Worm (Caenorhabditis elegans) whole organism, early embryonic: ENCODE data around the gene sru-27.

ENCODE experiments used
- B0310.2 ChIP-seq: sonication (generic microtip); optimal IDR thresholded peaks from 2 replicates; lab custom pipeline; 2016; ENCODE audit warnings: mild to moderate bottlenecking, missing genetic modification characterization, missing compliant biosample characterization
- F13C5.2 ChIP-seq: sonication (generic microtip); optimal IDR thresholded peaks from 2 replicates; lab custom pipeline; 2017; ENCODE audit warnings: mild to moderate bottlenecking, missing genetic modification characterization, inconsistent platforms, missing compliant biosample characterization
- aly-1 ChIP-seq: sonication (generic microtip); optimal IDR thresholded peaks from 2 replicates; lab custom pipeline; 2016; ENCODE audit warnings: missing genetic modification characterization, missing compliant biosample characterization
- ama-1 ChIP-seq: fragments of 150-350 bp; optimal IDR thresholded peaks from 2 replicates; lab custom pipeline; 2014
- ceh-13 ChIP-seq: fragments of 200-800 bp; sonication (Bioruptor generic); optimal IDR thresholded peaks from 2 replicates; lab custom pipeline; 2018; ENCODE audit warnings: mild to moderate bottlenecking, missing genetic modification characterization, missing compliant biosample characterization
- ceh-36 ChIP-seq: sonication (generic microtip); optimal IDR thresholded peaks from 2 replicates; lab custom pipeline; 2016; ENCODE audit warnings: missing genetic modification characterization, inconsistent platforms, missing compliant biosample characterization
- ets-7 ChIP-seq: sonication (generic microtip); optimal IDR thresholded peaks from 2 replicates; lab custom pipeline; 2016; ENCODE audit warnings: missing genotype, missing genetic modification characterization, missing compliant biosample characterization
- flt-1 ChIP-seq: fragments of 200-800 bp; sonication (Bioruptor generic); IDR thresholded peaks from 2 replicates; pipeline ENCODE4 v1.3.6; 2022; ENCODE audit warnings: missing genetic modification characterization, missing compliant biosample characterization
- hmbx-1 ChIP-seq: sonication (generic microtip); optimal IDR thresholded peaks from 2 replicates; lab custom pipeline; 2016; ENCODE audit warnings: mild to moderate bottlenecking, missing genetic modification characterization, missing compliant biosample characterization
- hmg-4 ChIP-seq: fragments of 200-800 bp; sonication (Bioruptor generic); optimal IDR thresholded peaks from 2 replicates; lab custom pipeline; 2018; ENCODE audit warnings: mild to moderate bottlenecking, missing genetic modification characterization, missing compliant biosample characterization
- hnd-1 ChIP-seq: sonication (generic microtip); optimal IDR thresholded peaks from 2 replicates; lab custom pipeline; 2016; ENCODE audit warnings: missing genetic modification characterization, missing compliant biosample characterization
- pes-1 ChIP-seq: fragments of 200-800 bp; sonication (Bioruptor generic); IDR thresholded peaks from 2 replicates; pipeline ENCODE4 v1.3.6; 2022; ENCODE audit warnings: missing genetic modification reagents, missing genetic modification characterization, missing compliant biosample characterization
- scrt-1 ChIP-seq: fragments of 200-800 bp; sonication (Bioruptor generic); IDR thresholded peaks from 2 replicates; pipeline ENCODE4 v1.3.6; 2022; ENCODE audit warnings: missing genetic modification characterization, missing compliant biosample characterization
- sea-1 ChIP-seq: fragments of 200-800 bp; sonication (Bioruptor generic); conservative IDR thresholded peaks from 2 replicates; pipeline ENCODE4 v1.3.6; 2022; ENCODE audit warnings: missing genetic modification characterization, missing compliant biosample characterization
- tbx-11 ChIP-seq: fragments of 200-800 bp; sonication (Bioruptor generic); IDR thresholded peaks from 2 replicates; pipeline ENCODE4 v1.3.6; 2022; ENCODE audit warnings: missing genetic modification characterization, missing compliant biosample characterization
- tbx-37 ChIP-seq: fragments of 200-800 bp; sonication (Bioruptor generic); conservative IDR thresholded peaks from 2 replicates; pipeline ENCODE4 v1.3.6; 2022; ENCODE audit warnings: missing genetic modification reagents, missing genetic modification characterization, missing compliant biosample characterization
- tra-4 ChIP-seq: sonication (generic microtip); optimal IDR thresholded peaks from 2 replicates; lab custom pipeline; 2017; ENCODE audit warnings: missing genetic modification characterization, missing compliant biosample characterization

sru-27 gene

DNA sequence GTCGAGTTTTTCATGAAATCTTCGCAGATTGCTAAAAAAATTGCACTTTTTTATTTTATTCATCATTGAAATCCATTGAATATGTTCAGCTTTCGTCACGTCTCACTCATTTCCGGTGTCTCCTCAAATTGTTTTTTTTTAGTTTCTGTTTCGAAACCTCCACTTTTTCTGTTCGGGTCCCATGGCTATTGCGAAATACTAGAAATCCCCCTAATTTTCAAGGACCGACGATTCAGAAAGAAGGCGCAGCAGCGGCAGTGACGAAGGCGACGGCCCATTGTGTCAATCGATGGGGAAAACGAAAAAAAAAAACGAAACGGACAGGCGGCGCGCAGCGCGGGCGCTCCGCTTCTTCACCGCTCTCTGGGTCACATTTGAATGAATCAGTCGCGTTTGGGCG is 27.3 kb upstream of the sru-27 start:
- no peak for TF ChIP-seq hmbx-1 (tag; lab: Kevin White, UChicago)
- no peak for TF ChIP-seq tbx-11
- TF ChIP-seq aly-1, result no peak
- no peak for TF ChIP-seq flt-1 (GFP tag; lab: Robert Waterston, UW)
- TF ChIP-seq ama-1 (lab: Kevin White, UChicago), result no peak
- no peak for TF ChIP-seq sea-1

DNA sequence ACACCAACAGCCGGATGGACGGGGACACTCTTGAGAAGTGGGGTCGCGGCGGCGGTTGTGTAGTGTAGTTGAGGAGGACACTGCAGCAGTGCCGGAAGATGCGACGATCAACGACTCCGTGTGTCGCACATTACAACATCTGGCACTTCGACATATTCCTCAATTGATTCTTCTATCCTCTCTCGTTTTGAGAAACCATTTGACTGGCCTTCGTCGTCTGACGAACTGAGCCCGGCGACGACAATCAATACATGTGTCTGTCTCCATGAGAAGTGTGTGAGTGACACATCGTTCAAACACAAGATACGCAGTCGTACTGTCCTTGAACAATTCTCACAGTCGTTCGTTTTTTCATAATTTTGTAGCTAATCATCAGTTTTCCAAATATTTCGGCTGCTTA is 26.7 kb upstream of the sru-27 start:
- TF ChIP-seq B0310.2 (tag; lab: Kevin White, UChicago), result no peak
- TF ChIP-seq hmg-4 (GFP tag; lab: Kevin White, UChicago), result peak; percentile 24

DNA sequence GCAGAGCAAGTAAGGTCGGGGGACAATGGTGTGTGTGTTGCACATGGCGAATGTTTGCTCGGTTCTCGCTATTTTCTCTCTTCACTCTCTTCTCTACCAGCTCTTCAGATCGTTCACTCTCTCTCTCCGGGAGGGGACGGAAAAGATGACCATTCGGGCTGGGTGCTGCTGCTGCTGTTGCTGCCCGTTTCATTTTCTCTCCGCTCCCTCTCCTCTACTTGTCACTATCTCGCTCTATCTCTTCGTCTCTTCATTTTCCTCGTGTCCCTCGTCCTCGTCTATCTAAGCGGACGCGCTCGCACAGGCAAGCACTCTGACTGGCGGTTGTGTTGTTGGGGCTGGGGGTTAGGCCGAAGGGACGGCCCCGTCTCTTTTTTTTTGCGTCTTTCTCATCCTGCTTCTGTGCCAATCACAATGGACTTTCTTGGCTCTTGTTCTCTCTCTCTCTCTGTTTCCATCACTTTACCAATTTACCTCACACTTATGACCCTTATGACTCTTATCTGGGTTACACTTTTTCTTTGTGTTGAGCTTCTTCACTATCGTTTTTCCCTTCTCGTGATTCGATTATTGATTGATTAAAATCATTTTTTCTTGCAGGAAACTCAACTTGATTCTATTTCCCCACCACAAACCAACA is 24.6 kb upstream of the sru-27 start, which contains the start of the genes F53E2.2 and unc-60:
Gene F53E2.2 (plus strand): TSS at position 601 of the 640 bp plus-strand sequence.
Gene unc-60 (plus strand): TSS at position 601 of the 640 bp plus-strand sequence.
- TF ChIP-seq ets-7 (tag; lab: Kevin White, UChicago), result peak; percentile 12
- TF ChIP-seq scrt-1, result no peak
- TF ChIP-seq hnd-1 (tag; lab: Kevin White, UChicago), result no peak
- peak; percentile 46; the same call in 1 of the 2 replicates for TF ChIP-seq flt-1 (GFP tag; lab: Robert Waterston, UW)
- 0 out of 2 replicates have a peak, but pooled peaks have one; percentile 19 for TF ChIP-seq pes-1 (GFP tag; lab: Robert Waterston, UW)
- no peak for TF ChIP-seq sea-1
- TF ChIP-seq hmbx-1 (tag; lab: Kevin White, UChicago), result no peak
- TF ChIP-seq tbx-37, result no peak
- no peak for TF ChIP-seq ceh-36 (tag; lab: Kevin White, UChicago)
- TF ChIP-seq ama-1 (lab: Kevin White, UChicago), result no peak
- TF ChIP-seq tra-4, result no peak
- peak; percentile 29 for TF ChIP-seq F13C5.2 (tag; lab: Kevin White, UChicago)
- peak; percentile 85 for TF ChIP-seq hmg-4 (GFP tag; lab: Kevin White, UChicago)
- no peak for TF ChIP-seq tbx-11
- TF ChIP-seq aly-1, result peak; percentile 66
- TF ChIP-seq ceh-13 (GFP tag; lab: Kevin White, UChicago), result no peak
- no peak for TF ChIP-seq B0310.2 (tag; lab: Kevin White, UChicago)

DNA sequence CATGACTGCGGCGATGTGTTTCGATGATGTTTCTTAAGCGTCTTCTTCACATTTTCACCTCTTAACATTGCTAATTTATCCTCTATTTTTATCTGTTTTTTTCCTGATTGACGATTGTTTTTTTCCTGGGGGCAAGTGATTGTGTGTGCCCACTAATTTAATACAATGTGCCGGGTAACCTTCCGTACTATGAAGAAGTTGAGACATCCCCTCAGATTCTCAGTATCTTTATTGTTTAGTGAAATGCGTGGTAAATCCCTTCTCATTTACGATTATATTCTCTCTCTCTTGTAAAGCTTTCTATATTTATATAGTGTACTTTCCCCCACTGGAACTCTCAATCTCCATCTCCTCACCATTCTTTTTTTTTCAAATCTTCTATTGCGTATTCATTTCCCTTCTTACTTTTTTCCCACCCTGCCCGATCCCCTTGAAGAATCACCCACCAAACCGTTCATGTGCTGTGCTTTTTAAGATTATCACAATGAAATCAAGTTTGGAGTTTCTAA is 22.9 kb upstream of the sru-27 start:
- TF ChIP-seq F13C5.2 (tag; lab: Kevin White, UChicago) (no peak), hmbx-1 (tag; lab: Kevin White, UChicago) (no peak), pes-1 (GFP tag; lab: Robert Waterston, UW) (no peak), B0310.2 (tag; lab: Kevin White, UChicago) (no peak)

DNA sequence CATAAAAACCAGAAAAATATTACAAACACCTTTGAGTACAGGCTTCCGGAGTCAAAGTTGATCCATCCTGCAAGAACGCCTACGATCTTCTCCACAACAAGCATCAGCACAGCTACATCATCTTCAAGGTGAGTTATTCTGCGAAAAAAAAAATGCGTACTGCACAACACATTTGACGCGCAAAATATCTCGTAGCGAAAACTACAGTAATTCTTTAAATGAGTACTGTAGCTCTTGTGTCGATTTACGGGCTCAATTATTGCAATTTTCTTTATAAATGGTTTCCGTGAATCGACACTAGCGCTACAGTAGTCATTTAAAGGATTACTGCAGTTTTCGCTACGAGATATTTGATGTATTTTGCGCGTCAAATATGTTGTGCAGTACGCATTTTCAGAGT is 22.4 kb upstream of the sru-27 start:
- TF ChIP-seq ceh-13 (GFP tag; lab: Kevin White, UChicago), result no peak
- TF ChIP-seq ama-1 (lab: Kevin White, UChicago), result no peak
- TF ChIP-seq tbx-11, result no peak
- TF ChIP-seq pes-1 (GFP tag; lab: Robert Waterston, UW), result no peak
- TF ChIP-seq hmg-4 (GFP tag; lab: Kevin White, UChicago), result no peak

DNA sequence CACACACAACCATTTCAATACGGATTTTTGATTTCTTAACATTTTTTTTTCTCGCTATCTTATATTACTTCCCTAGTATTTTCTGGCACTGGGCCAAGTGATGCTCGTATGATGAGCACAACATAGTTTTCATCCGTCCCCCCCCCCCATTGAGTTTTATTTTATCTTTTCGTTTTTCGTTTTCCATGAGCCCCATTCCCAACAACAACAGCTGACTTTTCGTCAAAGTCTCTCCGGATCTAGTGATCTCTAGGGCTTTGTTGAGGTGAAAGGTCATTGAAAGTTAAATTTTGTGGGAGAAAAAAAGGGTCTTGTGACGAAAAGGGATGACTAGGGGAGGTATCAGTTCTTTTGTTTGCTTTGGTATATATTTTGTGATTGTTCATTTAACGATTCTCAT is 18.4 kb upstream of the sru-27 start:
- TF ChIP-seq scrt-1 (no peak), flt-1 (GFP tag; lab: Robert Waterston, UW) (no peak), sea-1 (no peak), ets-7 (tag; lab: Kevin White, UChicago) (no peak), ama-1 (lab: Kevin White, UChicago) (no peak), hmbx-1 (tag; lab: Kevin White, UChicago) (no peak), hmg-4 (GFP tag; lab: Kevin White, UChicago) (no peak), hnd-1 (tag; lab: Kevin White, UChicago) (no peak), ceh-13 (GFP tag; lab: Kevin White, UChicago) (no peak), tbx-11 (no peak), tra-4 (no peak), B0310.2 (tag; lab: Kevin White, UChicago) (no peak), aly-1 (no peak), pes-1 (GFP tag; lab: Robert Waterston, UW) (no peak), F13C5.2 (tag; lab: Kevin White, UChicago) (no peak), tbx-37 (no peak)

DNA sequence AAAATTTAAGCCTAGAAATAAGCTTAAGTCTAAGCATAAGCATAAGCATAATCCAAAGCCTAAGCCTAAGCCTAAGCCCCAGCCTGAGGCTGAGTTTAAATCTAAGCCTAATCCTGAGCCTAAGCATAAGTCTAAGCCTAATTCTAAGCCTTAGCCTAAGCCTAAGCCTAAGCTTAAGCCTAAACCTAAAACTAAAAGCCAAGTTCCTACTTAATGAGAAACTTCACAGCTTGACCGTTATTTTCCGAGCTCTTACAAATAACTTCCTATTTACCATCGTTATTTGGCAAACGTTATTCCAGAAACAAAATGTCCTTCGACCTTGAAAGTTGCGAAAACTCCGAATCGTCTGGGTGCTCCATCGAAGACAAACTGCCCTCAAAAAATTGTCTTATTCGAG is 17.5 kb upstream of the sru-27 start, which contains the start of gene C38C3.4:
Gene C38C3.4 (plus strand): TSS at position 301 of the 400 bp plus-strand sequence.
- TF ChIP-seq ceh-36 (tag; lab: Kevin White, UChicago) (peak; percentile 57), hmbx-1 (tag; lab: Kevin White, UChicago) (no peak)

DNA sequence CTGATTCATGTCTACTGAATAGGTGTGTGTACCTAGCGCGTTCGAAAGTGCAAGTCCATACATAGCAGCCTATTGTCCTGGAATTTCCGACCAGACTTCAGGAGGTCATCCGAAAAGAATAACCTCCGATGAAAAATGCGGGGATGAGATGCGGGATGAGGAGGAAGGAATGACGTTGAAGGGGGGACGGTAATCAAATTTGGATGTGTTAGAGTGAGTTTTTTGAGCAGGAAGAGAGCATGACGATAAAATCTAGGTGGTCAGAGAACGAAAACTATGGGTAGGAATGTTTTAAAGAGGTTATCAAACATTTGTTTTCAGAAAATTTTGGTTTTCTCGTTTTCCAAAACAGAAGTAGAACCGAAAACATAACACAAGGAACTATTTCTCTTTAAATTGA is 13.2 kb upstream of the sru-27 start:
- TF ChIP-seq ets-7 (tag; lab: Kevin White, UChicago), result no peak
- no peak for TF ChIP-seq pes-1 (GFP tag; lab: Robert Waterston, UW)
- TF ChIP-seq sea-1, result no peak
- TF ChIP-seq aly-1, result no peak
- TF ChIP-seq tbx-11, result no peak
- TF ChIP-seq flt-1 (GFP tag; lab: Robert Waterston, UW), result no peak

DNA sequence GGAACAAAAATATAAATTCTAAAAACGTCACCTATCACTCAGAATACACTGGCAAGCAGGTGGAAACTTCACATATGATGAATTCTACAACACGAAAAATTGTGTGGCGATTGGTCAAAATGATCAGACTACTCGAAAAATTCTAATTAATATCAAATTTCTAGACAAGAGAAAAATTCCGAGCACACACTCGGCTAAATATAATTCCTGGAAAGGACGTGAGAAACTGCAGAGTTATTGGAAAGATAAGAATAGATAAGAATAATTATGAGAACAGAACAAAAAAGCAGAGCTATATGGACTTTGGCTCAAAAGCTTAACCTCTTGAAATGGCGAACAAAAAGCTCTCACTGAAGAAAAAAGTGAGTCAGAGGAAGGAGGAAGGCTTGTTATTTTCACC is 12.0 kb upstream of the sru-27 start:
- TF ChIP-seq hnd-1 (tag; lab: Kevin White, UChicago) (no peak), sea-1 (no peak), flt-1 (GFP tag; lab: Robert Waterston, UW) (no peak), tbx-37 (no peak), tra-4 (no peak), tbx-11 (no peak), pes-1 (GFP tag; lab: Robert Waterston, UW) (no peak)
